Worm (Caenorhabditis elegans): Measurements from ENCODE around the gene ssp-34.

DNA sequence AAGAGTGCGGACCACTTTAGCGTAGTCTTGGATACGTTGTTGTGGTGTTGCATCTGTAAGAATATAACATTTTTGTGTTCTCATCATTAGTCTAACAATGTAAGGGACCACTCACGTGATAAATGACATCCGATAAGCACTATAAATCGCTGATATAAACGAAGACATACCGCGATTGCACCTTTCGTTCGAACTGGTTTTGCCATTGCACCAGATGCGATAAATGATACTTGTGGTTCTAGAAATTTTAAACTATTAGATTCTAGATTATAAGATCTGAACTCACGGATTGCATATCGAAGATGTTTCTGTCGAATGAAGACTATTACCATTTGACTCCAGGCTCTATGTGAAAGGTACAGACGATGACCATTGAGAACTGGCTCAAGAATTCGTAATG, 32.9 kb upstream of the ssp-34 start:
- TF ChIP-seq egl-27 (tag; optimal IDR thresholded peaks at IDR 0.05) (no peak), nhr-76 (tag; optimal IDR thresholded peaks at IDR 0.05) (no peak), mep-1 (tag; optimal IDR thresholded peaks at IDR 0.05) (no peak), Y116A8C.19 (tag; optimal IDR thresholded peaks at IDR 0.05; ENCODE audit: borderline replicate concordance) (no peak), unc-98 (GFP tag; IDR thresholded peaks at IDR 0.05) (no peak), blmp-1 (tag; optimal IDR thresholded peaks at IDR 0.05) (no peak), hlh-4 (tag; optimal IDR thresholded peaks at IDR 0.05) (no peak), ama-1 (optimal IDR thresholded peaks at IDR 0.05) (no peak), nhr-84 (tag; optimal IDR thresholded peaks at IDR 0.05) (no peak), elt-3 (tag; optimal IDR thresholded peaks at IDR 0.05) (no peak), snpc-4 (tag; optimal IDR thresholded peaks at IDR 0.05) (no peak), aha-1 (tag; optimal IDR thresholded peaks at IDR 0.05) (no peak), alr-1 (tag; optimal IDR thresholded peaks at IDR 0.05; ENCODE audit: borderline replicate concordance) (no peak), aly-2 (tag; optimal IDR thresholded peaks at IDR 0.05) (no peak)
